Worm (Caenorhabditis elegans): Measurements from ENCODE around the gene sre-46.

- TF ChIP-seq tbx-37 (GFP tag; conservative IDR thresholded peaks at IDR 0.05) (no peak), sea-1 (GFP tag; conservative IDR thresholded peaks at IDR 0.05) (no peak), B0310.2 (tag; optimal IDR thresholded peaks at IDR 0.05) (no peak), flt-1 (GFP tag; IDR thresholded peaks at IDR 0.05) (no peak), ceh-13 (GFP tag; optimal IDR thresholded peaks at IDR 0.05) (no peak), pes-1 (GFP tag; IDR thresholded peaks at IDR 0.05) (no peak), hmg-4 (GFP tag; optimal IDR thresholded peaks at IDR 0.05) (no peak), ceh-36 (tag; optimal IDR thresholded peaks at IDR 0.05) (no peak)
These were observed 30.9 kb upstream of the sre-46 start, which contains the start of gene arrd-14 for ce11 chrII:13752016-13752415.
